Worm (Caenorhabditis elegans): ENCODE measurements around the gene C55B6.4.

- TF ChIP-seq egl-27 (tag; optimal IDR thresholded peaks at IDR 0.05) (no peak), snpc-4 (tag; optimal IDR thresholded peaks at IDR 0.05) (no peak), nfya-1 (tag; optimal IDR thresholded peaks at IDR 0.05; ENCODE audit: insufficient read depth) (no peak)
Observed at ce11 chrX:7143515-7143914, 44.0 kb downstream of the C55B6.4 start, which contains the start of gene alh-10.
